Worm (Caenorhabditis elegans) whole organism, early embryonic: ENCODE measurements around the gene lgc-9.

ENCODE experiments used
- F13C5.2 ChIP-seq: sonication (generic microtip); optimal IDR thresholded peaks from 2 replicates; lab custom pipeline; 2017; ENCODE audit warnings: mild to moderate bottlenecking, missing genetic modification characterization, inconsistent platforms, missing compliant biosample characterization
- ama-1 ChIP-seq: fragments of 150-350 bp; optimal IDR thresholded peaks from 2 replicates; lab custom pipeline; 2014
- ceh-36 ChIP-seq: sonication (generic microtip); optimal IDR thresholded peaks from 2 replicates; lab custom pipeline; 2016; ENCODE audit warnings: missing genetic modification characterization, inconsistent platforms, missing compliant biosample characterization
- pes-1 ChIP-seq: fragments of 200-800 bp; sonication (Bioruptor generic); IDR thresholded peaks from 2 replicates; pipeline ENCODE4 v1.3.6; 2022; ENCODE audit warnings: missing genetic modification reagents, missing genetic modification characterization, missing compliant biosample characterization
- sea-1 ChIP-seq: fragments of 200-800 bp; sonication (Bioruptor generic); conservative IDR thresholded peaks from 2 replicates; pipeline ENCODE4 v1.3.6; 2022; ENCODE audit warnings: missing genetic modification characterization, missing compliant biosample characterization

DNA sequence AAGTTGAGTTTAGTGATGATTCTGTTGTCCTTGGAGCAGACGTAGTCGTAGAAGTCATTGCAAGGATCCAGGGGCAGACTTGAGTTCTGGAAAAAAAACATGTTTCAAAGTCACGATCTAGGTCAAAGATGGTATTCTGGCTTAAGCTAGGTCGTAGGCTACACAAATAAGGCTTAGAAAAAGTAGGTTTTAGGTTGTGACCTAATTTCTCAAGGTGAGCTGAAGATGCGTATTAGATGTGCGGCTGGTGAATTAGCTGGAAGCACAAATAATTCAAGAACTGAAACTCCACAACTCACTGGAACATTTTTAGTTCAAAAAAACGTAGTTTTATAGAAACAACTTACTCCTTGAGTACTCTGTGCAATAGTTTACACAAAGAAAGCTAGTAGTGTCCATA, 28.6 kb downstream of the lgc-9 start, which contains the start of gene F09D12.2:
- TF ChIP-seq ceh-36 (no peak), ama-1 (lab: Kevin White, UChicago) (no peak), sea-1 (no peak), pes-1 (GFP tag; lab: Robert Waterston, UW) (no peak), F13C5.2 (tag; lab: Kevin White, UChicago) (no peak)
